Fruit fly (Drosophila melanogaster): Measurements from ENCODE around the gene Npc2d.

Gene Npc2d

DNA sequence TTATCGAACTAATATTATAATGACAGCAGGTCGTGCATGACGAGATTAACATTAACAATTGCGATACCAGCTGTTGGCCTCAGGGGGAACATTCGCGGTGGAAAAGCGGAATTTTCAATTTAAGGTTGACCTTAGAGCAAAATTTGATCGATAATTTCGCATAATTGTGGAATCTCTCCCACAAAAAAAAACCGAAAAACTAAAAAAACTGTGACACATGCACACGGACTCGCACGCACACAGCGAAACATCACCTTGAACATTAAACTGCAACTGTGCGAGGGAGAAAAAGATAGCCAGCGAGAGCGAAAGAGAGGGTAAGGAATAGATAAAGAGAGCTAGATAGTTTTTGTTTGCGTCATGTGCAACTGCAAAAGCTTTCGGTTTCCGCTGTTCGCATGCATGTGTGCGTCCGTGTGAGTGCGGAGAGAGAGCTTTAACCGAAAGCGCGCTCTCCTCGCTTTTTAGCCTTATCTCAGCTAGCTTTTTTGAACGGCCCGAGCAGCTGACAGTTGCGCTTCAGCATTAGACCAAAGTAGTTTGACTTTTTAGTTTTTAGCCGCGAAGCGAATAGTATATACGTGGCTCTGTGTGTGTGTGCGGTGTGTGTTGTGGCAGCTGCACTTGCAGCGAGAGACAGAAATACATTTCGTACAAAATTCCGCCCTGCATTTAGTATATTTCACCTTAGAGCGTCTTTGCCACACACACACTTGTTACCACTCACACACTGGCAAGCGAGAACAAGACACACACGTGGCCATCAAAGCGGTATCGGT, 37.6 kb upstream of the Npc2d start (continued):
- TF ChIP-seq CG5953 (GFP tag; IDR thresholded peaks at IDR 0.05) = 0 out of 2 replicates have a peak, but pooled peaks have one; percentile 44
- no peak for TF ChIP-seq Sox102F (GFP tag; optimal IDR thresholded peaks at IDR 0.05)
- TF ChIP-seq Stat92E (GFP tag; optimal IDR thresholded peaks at IDR 0.05) = no peak
- no peak for TF ChIP-seq lmd (GFP tag; IDR thresholded peaks at IDR 0.05)
- no peak for TF ChIP-seq CG18476 (GFP tag; optimal IDR thresholded peaks at IDR 0.05)
- TF ChIP-seq CG14441 (GFP tag; IDR thresholded peaks at IDR 0.05) = no peak
- TF ChIP-seq bab2 (GFP tag; optimal IDR thresholded peaks at IDR 0.05) = no peak
- 0 out of 2 replicates have a peak, but pooled peaks have one; percentile 24 for TF ChIP-seq inv (GFP tag; IDR thresholded peaks at IDR 0.05; ENCODE audit: partially characterized antibody)
- no peak for TF ChIP-seq C15 (GFP tag; IDR thresholded peaks at IDR 0.05)
- TF ChIP-seq nau (GFP tag; optimal IDR thresholded peaks at IDR 0.05) = peak; percentile 55
- no peak for TF ChIP-seq Nf-YB (GFP tag; optimal IDR thresholded peaks at IDR 0.05)
- no peak for TF ChIP-seq CG4730 (GFP tag; IDR thresholded peaks at IDR 0.05)
- TF ChIP-seq gcm2 (GFP tag; optimal IDR thresholded peaks at IDR 0.05) = no peak
- TF ChIP-seq ewg (GFP tag; optimal IDR thresholded peaks at IDR 0.05) = no peak
- TF ChIP-seq CG1647 (GFP tag; optimal IDR thresholded peaks at IDR 0.05) = no peak
- peak; percentile 8 for TF ChIP-seq CG31365 (tag; optimal IDR thresholded peaks at IDR 0.05)
- TF ChIP-seq dati (GFP tag; IDR thresholded peaks at IDR 0.05) = no peak
- peak; percentile 27 for TF ChIP-seq CG13894 (tag; optimal IDR thresholded peaks at IDR 0.05)
- no peak for TF ChIP-seq odd (GFP tag; optimal IDR thresholded peaks at IDR 0.05)
- no peak for TF ChIP-seq CG15011 (GFP tag; optimal IDR thresholded peaks at IDR 0.05)
- no peak for TF ChIP-seq HmgD (GFP tag; optimal IDR thresholded peaks at IDR 0.05)
- TF ChIP-seq ac (GFP tag; optimal IDR thresholded peaks at IDR 0.05) = no peak
- no peak for TF ChIP-seq CG4854 (GFP tag; optimal IDR thresholded peaks at IDR 0.05)
- no peak for TF ChIP-seq CG13424 (tag; optimal IDR thresholded peaks at IDR 0.05)
- no peak for TF ChIP-seq CG14965 (GFP tag; optimal IDR thresholded peaks at IDR 0.05; ENCODE audit: borderline replicate concordance)
- no peak for TF ChIP-seq tgo (GFP tag; IDR thresholded peaks at IDR 0.05)
- no peak for TF ChIP-seq gsb (GFP tag; IDR thresholded peaks at IDR 0.05)
- TF ChIP-seq Trl (optimal IDR thresholded peaks at IDR 0.05) = peak; percentile 83 to 91
- no peak for TF ChIP-seq Trl (GFP tag; optimal IDR thresholded peaks at IDR 0.05)
- no peak for TF ChIP-seq pum (GFP tag; optimal IDR thresholded peaks at IDR 0.05)
- TF ChIP-seq CG8290 (GFP tag; optimal IDR thresholded peaks at IDR 0.05) = no peak
- peak in 1 of 2 experiments; percentile 14 for TF ChIP-seq CG8290 (tag; optimal IDR thresholded peaks at IDR 0.05)
- 0 out of 2 replicates have a peak, but pooled peaks have one; percentile 11 for TF ChIP-seq slbo (GFP tag; IDR thresholded peaks at IDR 0.05)
- no peak for TF ChIP-seq Eip74EF (GFP tag; optimal IDR thresholded peaks at IDR 0.05)
- no peak for TF ChIP-seq CG7839 (tag; optimal IDR thresholded peaks at IDR 0.05)
- no peak for TF ChIP-seq lilli (GFP tag; optimal IDR thresholded peaks at IDR 0.05)
- TF ChIP-seq CG11093 (GFP tag; IDR thresholded peaks at IDR 0.05) = no peak
- peak; percentile 90 for TF ChIP-seq ftz-f1 (GFP tag; optimal IDR thresholded peaks at IDR 0.05)
- TF ChIP-seq CG9876 (GFP tag; optimal IDR thresholded peaks at IDR 0.05) = no peak
- no peak for TF ChIP-seq pita (GFP tag; optimal IDR thresholded peaks at IDR 0.05)
- TF ChIP-seq CG12071 (GFP tag; optimal IDR thresholded peaks at IDR 0.05) = peak; percentile 16
- no peak for TF ChIP-seq CG13624 (GFP tag; optimal IDR thresholded peaks at IDR 0.05)
- TF ChIP-seq gsb-n (tag; optimal IDR thresholded peaks at IDR 0.05) = no peak
- TF ChIP-seq tap (tag; optimal IDR thresholded peaks at IDR 0.05) = no peak
- TF ChIP-seq yki (optimal IDR thresholded peaks at IDR 0.05) = no peak
- no peak for TF ChIP-seq CG7271 (tag; optimal IDR thresholded peaks at IDR 0.05)
- TF ChIP-seq repo (GFP tag; optimal IDR thresholded peaks at IDR 0.05) = no peak
- TF ChIP-seq Doc2 (GFP tag; IDR thresholded peaks at IDR 0.05) = no peak
- peak; percentile 62 for TF ChIP-seq Ets65A (GFP tag)
- no peak for TF ChIP-seq CG16863 (GFP tag; optimal IDR thresholded peaks at IDR 0.05)
- no peak for TF ChIP-seq BEAF-32 (GFP tag; optimal IDR thresholded peaks at IDR 0.05)
